Fruit fly (Drosophila melanogaster) whole organism, embryonic: ENCODE results near the gene dock.

Experiments
- ATbp ChIP-seq: fragments of 200-800 bp; sonication (Bioruptor generic); optimal IDR thresholded peaks from 2 replicates; lab custom pipeline; 2017; ENCODE audit warnings: missing biosample characterization, mild to moderate bottlenecking, missing genetic modification characterization, missing genetic modification reagents
- Ada2b ChIP-seq: fragments of 200-800 bp; sonication (Bioruptor generic); IDR thresholded peaks from 2 replicates; pipeline ENCODE4 v1.3.6; 2022; ENCODE audit warnings: missing biosample characterization, missing genetic modification characterization
- Adf1 ChIP-seq: fragments of 200-800 bp; sonication (Bioruptor generic); IDR thresholded peaks from 2 replicates; pipeline ENCODE4 v1.3.6; 2022; ENCODE audit warnings: missing biosample characterization, missing genetic modification characterization
- Bdp1 ChIP-seq: fragments of 200-800 bp; sonication (Bioruptor generic); optimal IDR thresholded peaks from 3 replicates; lab custom pipeline; 2016; ENCODE audit warnings: missing biosample characterization, missing genetic modification characterization
- CG10366 ChIP-seq: fragments of 200-800 bp; sonication (Bioruptor generic); IDR thresholded peaks from 2 replicates; pipeline ENCODE4 v1.3.6; 2022; ENCODE audit warnings: missing biosample characterization, missing genetic modification characterization
- CG11398 ChIP-seq: fragments of 200-800 bp; sonication (Bioruptor generic); optimal IDR thresholded peaks from 2 replicates; lab custom pipeline; 2016; ENCODE audit warnings: missing biosample characterization, missing genetic modification characterization
- CG12071 ChIP-seq: fragments of 200-800 bp; sonication (Bioruptor generic); optimal IDR thresholded peaks from 3 replicates; lab custom pipeline; 2018; ENCODE audit warnings: missing biosample characterization, mild to moderate bottlenecking, missing genetic modification characterization
- CG12744 ChIP-seq: fragments of 200-800 bp; sonication (Bioruptor generic); optimal IDR thresholded peaks from 2 replicates; lab custom pipeline; 2016; ENCODE audit warnings: missing biosample characterization, missing genetic modification characterization
- CG13775 ChIP-seq: fragments of 200-800 bp; sonication (Bioruptor generic); optimal IDR thresholded peaks from 3 replicates; lab custom pipeline; 2017; ENCODE audit warnings: missing biosample characterization, mild to moderate bottlenecking, missing genetic modification characterization
- CG16779 ChIP-seq: fragments of 200-800 bp; sonication (Bioruptor generic); IDR thresholded peaks from 2 replicates; pipeline ENCODE4 v1.3.6; 2022; ENCODE audit warnings: missing biosample characterization, missing genetic modification characterization
- CG30020 ChIP-seq: fragments of 200-800 bp; optimal IDR thresholded peaks from 2 replicates; lab custom pipeline; 2019; ENCODE audit warnings: missing biosample characterization, mild to moderate bottlenecking, missing genetic modification characterization, moderate library complexity
- CG31224 ChIP-seq: fragments of 200-800 bp; sonication (Bioruptor generic); IDR thresholded peaks from 2 replicates; pipeline ENCODE4 v1.3.6; 2022; ENCODE audit warnings: missing biosample characterization, missing genetic modification characterization
- CG32532 ChIP-seq: fragments of 200-800 bp; sonication (Bioruptor generic); IDR thresholded peaks from 2 replicates; pipeline ENCODE4 v1.3.6; 2022; ENCODE audit warnings: missing biosample characterization, missing genetic modification characterization
- CG7357 ChIP-seq: fragments of 200-800 bp; sonication (Bioruptor generic); IDR thresholded peaks from 3 replicates; pipeline ENCODE4 v1.3.6; 2022; ENCODE audit warnings: missing biosample characterization, missing genetic modification characterization
- CG7745 ChIP-seq: fragments of 200-800 bp; sonication (Bioruptor generic); optimal IDR thresholded peaks from 2 replicates; lab custom pipeline; 2018; ENCODE audit warnings: missing biosample characterization, mild to moderate bottlenecking, missing genetic modification characterization, moderate library complexity
- CG7786 ChIP-seq: fragments of 200-800 bp; sonication (Bioruptor generic); optimal IDR thresholded peaks from 2 replicates; lab custom pipeline; 2016; ENCODE audit warnings: missing biosample characterization, missing genetic modification characterization
- CG8388 ChIP-seq: fragments of 200-800 bp; sonication (Bioruptor generic); optimal IDR thresholded peaks from 2 replicates; lab custom pipeline; 2019; ENCODE audit warnings: missing biosample characterization, mild to moderate bottlenecking, missing genetic modification characterization, moderate library complexity
- CG8924 ChIP-seq: fragments of 200-800 bp; optimal IDR thresholded peaks from 3 replicates; lab custom pipeline; 2019; ENCODE audit warnings: missing biosample characterization, mild to moderate bottlenecking, missing genetic modification characterization, moderate library complexity
- CG8944 ChIP-seq: fragments of 200-800 bp; sonication (Bioruptor generic); optimal IDR thresholded peaks from 3 replicates; lab custom pipeline; 2016; ENCODE audit warnings: missing biosample characterization, missing genetic modification characterization
- CG9215 ChIP-seq: fragments of 200-800 bp; sonication (Bioruptor generic); IDR thresholded peaks from 2 replicates; pipeline ENCODE4 v1.3.6; 2022; ENCODE audit warnings: missing biosample characterization, missing genetic modification characterization
- CG9727 ChIP-seq: fragments of 200-800 bp; sonication (Bioruptor generic); optimal IDR thresholded peaks from 3 replicates; lab custom pipeline; 2017; ENCODE audit warnings: missing biosample characterization, mild to moderate bottlenecking, missing genetic modification characterization
- CHES-1-like ChIP-seq: fragments of 200-800 bp; sonication (Bioruptor generic); optimal IDR thresholded peaks from 2 replicates; lab custom pipeline; 2016; ENCODE audit warnings: missing biosample characterization, missing genetic modification characterization
- Camta ChIP-seq: fragments of 200-800 bp; sonication (Bioruptor generic); optimal IDR thresholded peaks from 2 replicates; lab custom pipeline; 2016; ENCODE audit warnings: missing biosample characterization, missing genetic modification characterization
- Dp ChIP-seq: fragments of 200-800 bp; sonication (Bioruptor generic); optimal IDR thresholded peaks from 2 replicates; lab custom pipeline; 2018; ENCODE audit warnings: missing biosample characterization, mild to moderate bottlenecking, missing genetic modification characterization, moderate library complexity
- Hr51 ChIP-seq, 2 experiments: fragments of 200-800 bp; sonication (Bioruptor generic); optimal IDR thresholded peaks; 2 replicates in 1 of 2; 3 replicates in 1 of 2; lab custom pipeline; 2016 to 2018; ENCODE audit warnings: missing biosample characterization in 2 of 2, missing genetic modification characterization in 2 of 2, mild to moderate bottlenecking in 1 of 2, moderate library complexity in 1 of 2
- MTF-1 ChIP-seq: fragments of 200-800 bp; sonication (Bioruptor generic); optimal IDR thresholded peaks from 2 replicates; lab custom pipeline; 2018; ENCODE audit warnings: missing biosample characterization, mild to moderate bottlenecking, missing genetic modification characterization, borderline replicate concordance
- Optix ChIP-seq: fragments of 200-800 bp; sonication (Bioruptor generic); IDR thresholded peaks from 3 replicates; pipeline ENCODE4 v1.3.6; 2022; ENCODE audit warnings: missing biosample characterization, missing genetic modification characterization
- Rfx ChIP-seq: fragments of 200-800 bp; sonication (Bioruptor generic); IDR thresholded peaks from 2 replicates; pipeline ENCODE4 v1.3.6; 2022; ENCODE audit warnings: missing biosample characterization, missing genetic modification characterization
- Ssrp ChIP-seq: fragments of 200-800 bp; sonication (Bioruptor generic); optimal IDR thresholded peaks from 2 replicates; lab custom pipeline; 2018; ENCODE audit warnings: missing biosample characterization, mild to moderate bottlenecking, missing genetic modification characterization, moderate library complexity
- Trl ChIP-seq, 3 experiments: fragments of >200 bp in 2 of 3; fragments of 200-800 bp in 1 of 3; sonication (Bioruptor generic) in 1 of 3; optimal IDR thresholded peaks; 2 replicates in 1 of 3; 3 replicates in 2 of 3; lab custom pipeline; 2016 to 2017; ENCODE audit warnings: missing biosample characterization in 1 of 3, missing genetic modification characterization in 1 of 3
- abd-A ChIP-seq: fragments of 200-800 bp; sonication (Bioruptor generic); optimal IDR thresholded peaks from 3 replicates; lab custom pipeline; 2019; ENCODE audit warnings: missing biosample characterization, mild to moderate bottlenecking, missing genetic modification characterization, moderate library complexity
- ash1 ChIP-seq: fragments of 200-800 bp; sonication (Bioruptor generic); optimal IDR thresholded peaks from 2 replicates; lab custom pipeline; 2018; ENCODE audit warnings: missing biosample characterization, mild to moderate bottlenecking, missing genetic modification characterization
- caup ChIP-seq: fragments of 200-800 bp; sonication (Bioruptor generic); optimal IDR thresholded peaks from 3 replicates; lab custom pipeline; 2017; ENCODE audit warnings: missing biosample characterization, mild to moderate bottlenecking, missing genetic modification characterization, moderate library complexity; ENCODE audit not compliant: severe bottlenecking
- chn ChIP-seq: fragments of 200-800 bp; sonication (Bioruptor generic); optimal IDR thresholded peaks from 2 replicates; lab custom pipeline; 2016; ENCODE audit warnings: missing biosample characterization, missing genetic modification characterization
- crc ChIP-seq: fragments of 200-800 bp; sonication (Bioruptor generic); optimal IDR thresholded peaks from 2 replicates; lab custom pipeline; 2016; ENCODE audit warnings: missing biosample characterization, missing genetic modification characterization
- croc ChIP-seq: fragments of 200-800 bp; sonication (Bioruptor generic); conservative IDR thresholded peaks from 3 replicates; pipeline ENCODE4 v1.3.6; 2022; ENCODE audit warnings: missing biosample characterization, missing genetic modification characterization
- danr ChIP-seq: fragments of 200-800 bp; sonication (Bioruptor generic); IDR thresholded peaks from 2 replicates; pipeline ENCODE4 v1.3.6; 2022; ENCODE audit warnings: missing biosample characterization, missing genetic modification characterization
- dati ChIP-seq: fragments of 200-800 bp; sonication (Bioruptor generic); IDR thresholded peaks from 2 replicates; pipeline ENCODE4 v1.3.6; 2022; ENCODE audit warnings: missing biosample characterization, missing genetic modification characterization
- gcm2 ChIP-seq: fragments of 200-800 bp; sonication (Bioruptor generic); optimal IDR thresholded peaks from 2 replicates; lab custom pipeline; 2016; ENCODE audit warnings: missing biosample characterization, missing genetic modification characterization
- h ChIP-seq: fragments of >200 bp; optimal IDR thresholded peaks from 2 replicates; lab custom pipeline; 2017
- hth ChIP-seq: fragments of >200 bp; optimal IDR thresholded peaks from 2 replicates; lab custom pipeline; 2017; ENCODE audit warnings: inconsistent platforms
- jing ChIP-seq: fragments of 200-800 bp; sonication (Bioruptor generic); optimal IDR thresholded peaks from 2 replicates; lab custom pipeline; 2018; ENCODE audit warnings: missing biosample characterization, mild to moderate bottlenecking, missing genetic modification characterization
- jumu ChIP-seq: fragments of 200-800 bp; sonication (Bioruptor generic); optimal IDR thresholded peaks from 3 replicates; lab custom pipeline; 2016; ENCODE audit warnings: missing biosample characterization, missing genetic modification characterization
- klu ChIP-seq: fragments of 200-800 bp; sonication (Bioruptor generic); IDR thresholded peaks from 2 replicates; pipeline ENCODE4 v1.3.6; 2022; ENCODE audit warnings: missing biosample characterization, missing genetic modification characterization
- lilli ChIP-seq: fragments of 200-800 bp; sonication (Bioruptor generic); optimal IDR thresholded peaks from 3 replicates; lab custom pipeline; 2016; ENCODE audit warnings: missing biosample characterization, missing genetic modification characterization
- pho ChIP-seq: fragments of 200-800 bp; sonication (Bioruptor generic); optimal IDR thresholded peaks from 2 replicates; lab custom pipeline; 2016; ENCODE audit warnings: missing biosample characterization, missing genetic modification characterization
- prd ChIP-seq, 3 experiments: fragments of >200 bp in 2 of 3; fragments of 200-800 bp in 1 of 3; sonication (Bioruptor generic) in 1 of 3; optimal IDR thresholded peaks in 2 of 3; IDR thresholded peaks in 1 of 3; 2 replicates in 2 of 3; 3 replicates in 1 of 3; pipeline versions ENCODE4 v1.3.6 to Lab custom; 2017 to 2022; ENCODE audit warnings: missing biosample characterization in 1 of 3, missing genetic modification characterization in 1 of 3
- slou ChIP-seq: fragments of 200-800 bp; sonication (Bioruptor generic); optimal IDR thresholded peaks from 3 replicates; lab custom pipeline; 2016; ENCODE audit warnings: missing biosample characterization, missing genetic modification characterization
- sug ChIP-seq: fragments of 200-800 bp; optimal IDR thresholded peaks from 2 replicates; lab custom pipeline; 2019; ENCODE audit warnings: missing biosample characterization, mild to moderate bottlenecking, missing genetic modification characterization, moderate library complexity
- tgo ChIP-seq: fragments of 200-800 bp; sonication (Bioruptor generic); IDR thresholded peaks from 3 replicates; pipeline ENCODE4 v1.3.6; 2022; ENCODE audit warnings: missing biosample characterization, missing genetic modification characterization
- ttk ChIP-seq: fragments of 200-800 bp; sonication (Bioruptor generic); IDR thresholded peaks from 2 replicates; pipeline ENCODE4 v2.1.2; 2022; ENCODE audit warnings: missing biosample characterization, missing genetic modification characterization
- usp ChIP-seq: fragments of >200 bp; optimal IDR thresholded peaks from 2 replicates; lab custom pipeline; 2017; ENCODE audit warnings: missing biosample characterization, missing genetic modification characterization

Gene dock

DNA sequence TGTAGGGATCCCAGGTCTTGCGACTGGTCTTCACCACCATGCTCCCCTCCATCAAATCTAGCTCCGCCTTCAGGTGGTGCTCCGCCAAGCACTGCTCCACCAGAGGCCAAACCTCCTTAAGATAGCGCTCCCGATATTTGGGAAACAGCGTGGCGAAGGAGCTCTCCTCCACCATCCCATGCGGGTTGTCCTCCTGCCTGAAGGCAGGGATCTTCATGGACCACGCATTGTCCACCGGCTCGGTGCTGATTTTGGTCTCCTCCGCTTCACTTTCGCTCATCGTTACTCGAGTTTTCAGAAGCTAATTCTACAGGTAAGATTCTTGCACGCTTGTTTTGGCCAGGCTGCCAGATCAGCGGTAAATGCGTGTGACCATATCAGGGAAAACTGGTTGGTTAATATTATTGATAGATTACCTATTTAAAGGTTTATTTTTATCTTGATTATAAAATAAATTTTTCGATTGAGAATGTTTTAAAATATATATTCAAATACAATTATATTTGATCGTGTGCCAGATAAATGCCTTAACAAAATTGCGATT is 43.8 kb downstream of the dock start, which contains the start of gene dbe (continued):
- no peak for TF ChIP-seq usp (GFP tag; lab: Kevin White, UChicago)
- TF ChIP-seq ATbp (GFP tag; lab: Kevin White, UChicago): no peak
- TF ChIP-seq chn (GFP tag; lab: Kevin White, UChicago): no peak
- no peak for TF ChIP-seq Adf1
- no peak for TF ChIP-seq CG7357 (GFP tag; lab: Robert Waterston, UW)
- no peak for TF ChIP-seq CG12071 (GFP tag; lab: Kevin White, UChicago)
- no peak for TF ChIP-seq CHES-1-like (GFP tag; lab: Kevin White, UChicago)
- no peak for TF ChIP-seq jumu
- TF ChIP-seq Hr51 (GFP tag; optimal IDR thresholded peaks at IDR 0.05; lab: Kevin White, UChicago): no peak
- no peak for TF ChIP-seq tgo
- TF ChIP-seq Dp (GFP tag; lab: Kevin White, UChicago): no peak
- TF ChIP-seq Rfx (GFP tag; lab: Robert Waterston, UW): peak; percentile 45
- TF ChIP-seq CG31224 (GFP tag; lab: Robert Waterston, UW): no peak
- TF ChIP-seq croc (GFP tag; lab: Robert Waterston, UW): no peak
- TF ChIP-seq lilli: peak; percentile 9
- no peak for TF ChIP-seq crc (GFP tag; lab: Kevin White, UChicago)
- no peak for TF ChIP-seq prd (optimal IDR thresholded peaks at IDR 0.05; lab: Kevin White, UChicago)
- 0 out of 3 replicates have a peak, but pooled peaks have one; percentile 23 for TF ChIP-seq prd (GFP tag; IDR thresholded peaks at IDR 0.05; lab: Robert Waterston, UW)
- no peak for TF ChIP-seq Ada2b (GFP tag; lab: Robert Waterston, UW)
- no peak for TF ChIP-seq Ssrp
- no peak for TF ChIP-seq CG8388 (GFP tag; lab: Kevin White, UChicago)
- no peak for TF ChIP-seq caup
- TF ChIP-seq pho (GFP tag; lab: Kevin White, UChicago): no peak
- no peak for TF ChIP-seq CG7786
- TF ChIP-seq MTF-1 (GFP tag; lab: Kevin White, UChicago): no peak
- TF ChIP-seq CG16779 (GFP tag; lab: Robert Waterston, UW): no peak
- no peak for TF ChIP-seq gcm2 (GFP tag; lab: Kevin White, UChicago)
- TF ChIP-seq slou (GFP tag; lab: Kevin White, UChicago): no peak
- TF ChIP-seq danr (GFP tag; lab: Robert Waterston, UW): no peak
- TF ChIP-seq Camta (GFP tag; lab: Kevin White, UChicago): no peak
- no peak for TF ChIP-seq CG7745 (tag; lab: Kevin White, UChicago)
- no peak for TF ChIP-seq Optix
- no peak for TF ChIP-seq hth (lab: Kevin White, UChicago)
- TF ChIP-seq CG9215: no peak
- no peak for TF ChIP-seq CG13775 (GFP tag; lab: Kevin White, UChicago)
- TF ChIP-seq sug (tag; lab: Kevin White, UChicago): peak; percentile 46
- no peak for TF ChIP-seq jing (GFP tag; lab: Kevin White, UChicago)
- no peak for TF ChIP-seq Trl (optimal IDR thresholded peaks at IDR 0.05; lab: Kevin White, UChicago)
- TF ChIP-seq Trl (GFP tag; optimal IDR thresholded peaks at IDR 0.05; lab: Kevin White, UChicago): no peak
- no peak for TF ChIP-seq ttk (GFP tag; lab: Robert Waterston, UW)
- TF ChIP-seq CG10366 (GFP tag; lab: Robert Waterston, UW): no peak
- no peak for TF ChIP-seq klu
- TF ChIP-seq CG32532: 0 out of 2 replicates have a peak, but pooled peaks have one; percentile 18
- TF ChIP-seq h (lab: Kevin White, UChicago): no peak
- TF ChIP-seq abd-A (tag; lab: Kevin White, UChicago): no peak
- TF ChIP-seq CG8944: no peak
- TF ChIP-seq CG30020 (tag; lab: Kevin White, UChicago): no peak
- no peak for TF ChIP-seq CG9727 (GFP tag; lab: Kevin White, UChicago)
- TF ChIP-seq Bdp1 (GFP tag; lab: Kevin White, UChicago): no peak
- no peak for TF ChIP-seq ash1 (GFP tag; lab: Kevin White, UChicago)
- no peak for TF ChIP-seq CG8924
- TF ChIP-seq dati: no peak
- TF ChIP-seq CG11398 (GFP tag; lab: Kevin White, UChicago): no peak
- TF ChIP-seq CG12744 (GFP tag; lab: Kevin White, UChicago): no peak
